Worm (Caenorhabditis elegans) whole organism, midembryonic: ENCODE results near the gene Y67D8B.3.

Source experiments
- klf-2 ChIP-seq: fragments of 200-800 bp; sonication (Bioruptor generic); conservative IDR thresholded peaks from 2 replicates; pipeline ENCODE4 v1.3.6; 2022; ENCODE audit warnings: missing genetic modification reagents, missing genetic modification characterization, missing compliant biosample characterization
- tab-1 ChIP-seq: fragments of 200-800 bp; sonication (Bioruptor generic); IDR thresholded peaks from 2 replicates; pipeline ENCODE4 v1.3.6; 2022; ENCODE audit warnings: missing genetic modification characterization, missing compliant biosample characterization
- ztf-23 ChIP-seq: fragments of 200-800 bp; sonication (Bioruptor generic); IDR thresholded peaks from 2 replicates; pipeline ENCODE4 v1.3.6; 2022; ENCODE audit warnings: missing genetic modification reagents, missing genetic modification characterization, missing compliant biosample characterization

DNA sequence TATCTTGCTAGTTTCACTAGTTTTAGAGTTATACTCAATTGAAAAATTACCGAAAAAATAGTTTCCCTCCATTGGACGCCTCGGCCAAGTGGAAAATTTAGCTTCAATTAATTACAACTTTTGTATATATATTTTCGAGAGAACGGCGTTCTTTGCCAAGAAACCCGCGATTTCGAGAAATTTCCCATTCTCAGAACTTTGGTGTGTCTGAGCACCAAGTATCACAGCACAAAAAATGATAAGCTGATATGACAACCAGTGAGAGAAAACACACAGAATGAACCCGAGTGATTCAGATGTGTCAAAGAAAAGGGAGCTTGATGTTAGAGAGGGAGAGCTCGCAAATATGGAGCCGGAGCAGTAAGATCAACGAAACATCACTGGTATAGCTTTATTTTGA lies 3.0 kb downstream of the Y67D8B.3 start:
- TF ChIP-seq ztf-23 (no peak), klf-2 (GFP tag; lab: Robert Waterston, UW) (no peak), tab-1 (GFP tag; lab: Robert Waterston, UW) (no peak)
